Worm (Caenorhabditis elegans) whole organism, young adult: Measurements from ENCODE around the gene F54H5.3.

Experiments used
- egrh-3 ChIP-seq: fragments of 200-800 bp; sonication (Bioruptor generic); IDR thresholded peaks from 2 replicates; pipeline ENCODE4 v1.3.6; 2022; ENCODE audit warnings: missing genetic modification reagents, missing genetic modification characterization, missing compliant biosample characterization
- pbrm-1 ChIP-seq: fragments of 200-800 bp; sonication (Bioruptor generic); IDR thresholded peaks from 2 replicates; pipeline ENCODE4 v1.3.6; 2022; ENCODE audit warnings: missing genetic modification reagents, missing genetic modification characterization, missing compliant biosample characterization
- repo-1 ChIP-seq: sonication (generic microtip); optimal IDR thresholded peaks from 2 replicates; lab custom pipeline; 2017; ENCODE audit warnings: mild to moderate bottlenecking, missing genetic modification characterization, missing compliant biosample characterization
- unc-130 ChIP-seq: sonication (generic microtip); optimal IDR thresholded peaks from 2 replicates; lab custom pipeline; 2016; ENCODE audit warnings: missing genetic modification reagents, missing genetic modification characterization, missing compliant biosample characterization

DNA sequence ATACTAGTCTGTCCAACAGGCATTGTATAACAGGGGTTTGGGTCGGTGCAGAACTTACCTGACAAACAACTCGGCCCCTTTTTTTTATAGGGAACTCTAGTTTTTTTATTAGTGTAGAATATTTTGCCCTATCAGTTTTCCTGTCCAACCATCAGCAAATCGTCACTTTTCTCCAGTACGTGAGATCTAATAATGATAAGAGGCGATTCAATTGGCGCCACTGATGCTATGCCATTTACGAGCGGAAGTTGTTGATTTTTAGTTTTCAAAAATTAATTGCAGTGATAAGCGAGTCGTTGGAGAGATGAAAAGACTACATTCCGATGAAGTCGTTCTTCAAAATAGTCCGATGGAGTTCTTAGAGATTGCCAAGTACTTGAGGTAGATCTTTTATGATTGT, 6.4 kb downstream of the F54H5.3 start:
- TF ChIP-seq egrh-3 (GFP tag; lab: Robert Waterston, UW) (no peak), pbrm-1 (GFP tag; lab: Robert Waterston, UW) (no peak), repo-1 (tag; lab: Kevin White, UChicago) (no peak), unc-130 (GFP tag; lab: Kevin White, UChicago) (no peak)
